Worm (Caenorhabditis elegans) whole organism, young adult: ENCODE measurements around the gene acs-7.

ENCODE experiments used
- dox-1 ChIP-seq: fragments of 200-800 bp; sonication (Bioruptor generic); IDR thresholded peaks from 2 replicates; pipeline ENCODE4 v1.3.6; 2022; ENCODE audit warnings: missing genetic modification reagents, missing genetic modification characterization, missing compliant biosample characterization
- dpl-1 ChIP-seq: fragments of 150-350 bp; optimal IDR thresholded peaks from 2 replicates; lab custom pipeline; 2014; ENCODE audit warnings: missing biosample characterization, missing genetic modification reagents, missing genetic modification characterization
- efl-1 ChIP-seq: fragments of 150-350 bp; optimal IDR thresholded peaks from 2 replicates; lab custom pipeline; 2014; ENCODE audit warnings: missing biosample characterization, missing genetic modification reagents, missing genetic modification characterization
- snpc-4 ChIP-seq, 5 experiments: fragments of 150-350 bp in 1 of 5; sonication (generic microtip) in 4 of 5; optimal IDR thresholded peaks; 2 replicates each; lab custom pipeline; 2014 to 2018; ENCODE audit warnings: missing genetic modification characterization in 5 of 5, missing biosample characterization in 3 of 5, antibody characterized with exemption in 2 of 5, mild to moderate bottlenecking in 2 of 5, missing compliant biosample characterization in 2 of 5, missing genotype in 2 of 5, moderate library complexity in 2 of 5, missing genetic modification reagents in 1 of 5
- tbx-9 ChIP-seq: sonication (generic microtip); optimal IDR thresholded peaks from 2 replicates; lab custom pipeline; 2016; ENCODE audit warnings: borderline replicate concordance, missing genetic modification characterization, inconsistent platforms, missing compliant biosample characterization
- unc-130 ChIP-seq: sonication (generic microtip); optimal IDR thresholded peaks from 2 replicates; lab custom pipeline; 2016; ENCODE audit warnings: missing genetic modification reagents, missing genetic modification characterization, missing compliant biosample characterization
- ztf-25 ChIP-seq: fragments of 200-800 bp; sonication (Bioruptor generic); IDR thresholded peaks from 2 replicates; pipeline ENCODE4 v1.3.6; 2022; ENCODE audit warnings: missing genetic modification reagents, missing genetic modification characterization, missing compliant biosample characterization

- TF ChIP-seq snpc-4 (GFP tag; optimal IDR thresholded peaks at IDR 0.05; lab: Kevin White, UChicago) (no peak), snpc-4 (tag; optimal IDR thresholded peaks at IDR 0.05; lab: Kevin White, UChicago) (no peak), dox-1 (no peak), efl-1 (GFP tag; lab: Kevin White, UChicago) (no peak), unc-130 (GFP tag; lab: Kevin White, UChicago) (no peak), tbx-9 (tag; lab: Kevin White, UChicago) (no peak), ztf-25 (no peak), dpl-1 (GFP tag; lab: Kevin White, UChicago) (no peak)
These were observed 31.8 kb upstream of the acs-7 start for ce11 chrII:9260026-9260425.
